Fruit fly (Drosophila melanogaster) whole organism, embryonic: ENCODE results near the gene CG10137.

Experiments
- Adf1 ChIP-seq: fragments of 200-800 bp; sonication (Bioruptor generic); IDR thresholded peaks from 2 replicates; pipeline ENCODE4 v1.3.6; 2022; ENCODE audit warnings: missing biosample characterization, missing genetic modification characterization
- Atf6 ChIP-seq: fragments of 200-800 bp; sonication (Bioruptor generic); IDR thresholded peaks from 2 replicates; pipeline ENCODE4 v1.3.6; 2022; ENCODE audit warnings: missing biosample characterization, missing genetic modification characterization
- CG10147 ChIP-seq: fragments of 200-800 bp; sonication (Bioruptor generic); optimal IDR thresholded peaks from 2 replicates; lab custom pipeline; 2019; ENCODE audit warnings: missing biosample characterization, mild to moderate bottlenecking, missing genetic modification characterization, moderate library complexity
- CG10267 ChIP-seq: fragments of 200-800 bp; sonication (Bioruptor generic); optimal IDR thresholded peaks from 2 replicates; lab custom pipeline; 2018; ENCODE audit warnings: missing biosample characterization, mild to moderate bottlenecking, missing genetic modification characterization, moderate library complexity
- CG11695 ChIP-seq: fragments of 200-800 bp; sonication (Bioruptor generic); IDR thresholded peaks from 3 replicates; pipeline ENCODE4 v1.3.6; 2022; ENCODE audit warnings: missing biosample characterization, missing genetic modification characterization
- CG12744 ChIP-seq: fragments of 200-800 bp; sonication (Bioruptor generic); optimal IDR thresholded peaks from 2 replicates; lab custom pipeline; 2016; ENCODE audit warnings: missing biosample characterization, missing genetic modification characterization
- CG13894 ChIP-seq: fragments of 200-800 bp; sonication (Bioruptor generic); optimal IDR thresholded peaks from 3 replicates; lab custom pipeline; 2018; ENCODE audit warnings: missing biosample characterization, mild to moderate bottlenecking, missing genetic modification characterization, moderate library complexity
- CG18764 ChIP-seq: fragments of 200-800 bp; sonication (Bioruptor generic); optimal IDR thresholded peaks from 3 replicates; lab custom pipeline; 2016; ENCODE audit warnings: missing biosample characterization, missing genetic modification characterization
- CG2116 ChIP-seq: fragments of 200-800 bp; sonication (Bioruptor generic); optimal IDR thresholded peaks from 3 replicates; lab custom pipeline; 2018; ENCODE audit warnings: missing biosample characterization, mild to moderate bottlenecking, missing genetic modification characterization
- CG3281 ChIP-seq: fragments of 200-800 bp; sonication (Bioruptor generic); optimal IDR thresholded peaks from 3 replicates; lab custom pipeline; 2017; ENCODE audit warnings: missing biosample characterization, mild to moderate bottlenecking, missing genetic modification characterization
- CG34376 ChIP-seq: fragments of 200-800 bp; sonication (Bioruptor generic); optimal IDR thresholded peaks from 2 replicates; lab custom pipeline; 2018; ENCODE audit warnings: missing biosample characterization, mild to moderate bottlenecking, missing genetic modification characterization
- CG4854 ChIP-seq: fragments of 200-800 bp; sonication (Bioruptor generic); optimal IDR thresholded peaks from 2 replicates; lab custom pipeline; 2016; ENCODE audit warnings: missing biosample characterization, missing genetic modification characterization, inconsistent platforms
- Dbx ChIP-seq: fragments of 200-800 bp; sonication (Bioruptor generic); IDR thresholded peaks from 3 replicates; pipeline ENCODE4 v1.3.6; 2022; ENCODE audit warnings: missing biosample characterization, missing genetic modification characterization
- Dref ChIP-seq: fragments of 200-800 bp; sonication (Bioruptor generic); IDR thresholded peaks from 2 replicates; pipeline ENCODE4 v1.3.6; 2022; ENCODE audit warnings: missing biosample characterization, missing genetic modification characterization
- Fer3 ChIP-seq: fragments of 200-800 bp; sonication (Bioruptor generic); optimal IDR thresholded peaks from 2 replicates; lab custom pipeline; 2018; ENCODE audit warnings: missing biosample characterization, mild to moderate bottlenecking, missing genetic modification characterization, moderate library complexity
- Jarid2 ChIP-seq: fragments of 200-800 bp; sonication (Bioruptor generic); optimal IDR thresholded peaks from 3 replicates; lab custom pipeline; 2017; ENCODE audit warnings: mild to moderate bottlenecking, missing biosample characterization, missing genetic modification reagents, missing genetic modification characterization
- Med ChIP-seq: fragments of 200-800 bp; sonication (Bioruptor generic); peaks from one replicate; lab custom pipeline; 2016; ENCODE audit warnings: missing biosample characterization, missing genetic modification characterization, mild to moderate bottlenecking, inconsistent platforms, moderate library complexity
- Stat92E ChIP-seq, 3 experiments: fragments of >200 bp in 2 of 3; fragments of 200-800 bp in 1 of 3; sonication (Bioruptor generic) in 1 of 3; optimal IDR thresholded peaks; 2 replicates each; lab custom pipeline; 2017 to 2019; ENCODE audit warnings: missing biosample characterization in 3 of 3, missing genetic modification characterization in 3 of 3, mild to moderate bottlenecking in 1 of 3, moderate library complexity in 1 of 3
- az2 ChIP-seq: fragments of 200-800 bp; sonication (Bioruptor generic); optimal IDR thresholded peaks from 3 replicates; lab custom pipeline; 2016; ENCODE audit warnings: missing biosample characterization, missing genetic modification characterization
- caup ChIP-seq: fragments of 200-800 bp; sonication (Bioruptor generic); optimal IDR thresholded peaks from 3 replicates; lab custom pipeline; 2017; ENCODE audit warnings: missing biosample characterization, mild to moderate bottlenecking, missing genetic modification characterization, moderate library complexity; ENCODE audit not compliant: severe bottlenecking
- chinmo ChIP-seq: fragments of 200-800 bp; sonication (Bioruptor generic); IDR thresholded peaks from 4 replicates; pipeline ENCODE4 v1.3.6; 2022; ENCODE audit warnings: missing biosample characterization, missing genetic modification characterization; ENCODE audit not compliant: partially characterized antibody
- dysf ChIP-seq: fragments of 200-800 bp; sonication (Bioruptor generic); IDR thresholded peaks from 3 replicates; pipeline ENCODE4 v1.3.6; 2022; ENCODE audit warnings: missing biosample characterization, missing genetic modification characterization
- ems ChIP-seq: fragments of 200-800 bp; sonication (Bioruptor generic); optimal IDR thresholded peaks from 3 replicates; lab custom pipeline; 2016; ENCODE audit warnings: missing biosample characterization, missing genetic modification characterization
- eve ChIP-seq, 2 experiments: fragments of >200 bp; optimal IDR thresholded peaks; 2 replicates each; lab custom pipeline; 2017; ENCODE audit warnings: missing biosample characterization in 2 of 2, missing genetic modification characterization in 2 of 2
- exex ChIP-seq: fragments of 200-800 bp; sonication (Bioruptor generic); optimal IDR thresholded peaks from 4 replicates; lab custom pipeline; 2018; ENCODE audit warnings: missing biosample characterization, mild to moderate bottlenecking, missing genetic modification characterization, moderate library complexity
- fru ChIP-seq: fragments of >200 bp; optimal IDR thresholded peaks from 2 replicates; lab custom pipeline; 2017
- grn ChIP-seq: fragments of 200-800 bp; sonication (Bioruptor generic); optimal IDR thresholded peaks from 3 replicates; lab custom pipeline; 2017; ENCODE audit warnings: missing biosample characterization, missing genetic modification characterization
- gro ChIP-seq: fragments of 200-800 bp; sonication (Bioruptor generic); optimal IDR thresholded peaks from 2 replicates; lab custom pipeline; 2016; ENCODE audit warnings: missing biosample characterization, missing genetic modification characterization
- gsb-n ChIP-seq: fragments of 200-800 bp; sonication (Bioruptor generic); optimal IDR thresholded peaks from 3 replicates; lab custom pipeline; 2018; ENCODE audit warnings: missing biosample characterization, mild to moderate bottlenecking, missing genetic modification characterization
- mirr ChIP-seq: fragments of 200-800 bp; sonication (Bioruptor generic); optimal IDR thresholded peaks from 3 replicates; lab custom pipeline; 2018; ENCODE audit warnings: missing biosample characterization, mild to moderate bottlenecking, missing genetic modification characterization
- nom ChIP-seq: fragments of 200-800 bp; sonication (Bioruptor generic); optimal IDR thresholded peaks from 2 replicates; lab custom pipeline; 2017; ENCODE audit warnings: missing biosample characterization, missing genetic modification characterization, mild to moderate bottlenecking, moderate library complexity, missing genetic modification reagents
- odd ChIP-seq: fragments of 200-800 bp; sonication (Bioruptor generic); optimal IDR thresholded peaks from 2 replicates; lab custom pipeline; 2017; ENCODE audit warnings: missing biosample characterization, mild to moderate bottlenecking, missing genetic modification characterization
- otp ChIP-seq: fragments of 200-800 bp; sonication (Bioruptor generic); IDR thresholded peaks from 3 replicates; pipeline ENCODE4, ENCODE4 v1.3.6; 2022; ENCODE audit warnings: missing biosample characterization, missing genetic modification characterization
- sens-2 ChIP-seq: fragments of 200-800 bp; sonication (Bioruptor generic); IDR thresholded peaks from 2 replicates; pipeline ENCODE4 v1.3.6; 2022; ENCODE audit warnings: missing biosample characterization, missing genetic modification characterization
- slp2 ChIP-seq: fragments of 200-800 bp; sonication (Bioruptor generic); optimal IDR thresholded peaks from 2 replicates; lab custom pipeline; 2016; ENCODE audit warnings: missing biosample characterization, missing genetic modification characterization
- sug ChIP-seq: fragments of 200-800 bp; optimal IDR thresholded peaks from 2 replicates; lab custom pipeline; 2019; ENCODE audit warnings: missing biosample characterization, mild to moderate bottlenecking, missing genetic modification characterization, moderate library complexity

The CG10137 gene

dm6 chr2L:19549412-19549811, 22.9 kb downstream of the CG10137 start (continued):
- TF ChIP-seq CG3281 (GFP tag; lab: Kevin White, UChicago), result no peak
- TF ChIP-seq mirr (GFP tag; lab: Kevin White, UChicago), result peak; percentile 40
- TF ChIP-seq odd (GFP tag; lab: Kevin White, UChicago), result peak; percentile 23
- peak; percentile 46; the same call in 1 of the 3 replicates for TF ChIP-seq Dbx
- TF ChIP-seq dysf (GFP tag; lab: Robert Waterston, UW), result 0 out of 3 replicates have a peak, but pooled peaks have one; percentile 23
- no peak for TF ChIP-seq CG10267 (tag; lab: Kevin White, UChicago)
- peak; percentile 47 for TF ChIP-seq caup (GFP tag; lab: Kevin White, UChicago)
- TF ChIP-seq ems (GFP tag; lab: Kevin White, UChicago), result no peak
- no peak for TF ChIP-seq CG11695 (GFP tag; lab: Robert Waterston, UW)
- peak; percentile 81 for TF ChIP-seq Jarid2 (GFP tag; lab: Kevin White, UChicago)
- no peak for TF ChIP-seq CG12744 (GFP tag; lab: Kevin White, UChicago)
- peak; percentile 42; the same call in 1 of the 2 replicates for TF ChIP-seq Atf6 (GFP tag; lab: Robert Waterston, UW)
- peak; percentile 78 for TF ChIP-seq nom (GFP tag; lab: Kevin White, UChicago)
- TF ChIP-seq fru, result no peak
- peak; percentile 5 for TF ChIP-seq CG2116 (GFP tag; lab: Kevin White, UChicago)
- peak; percentile 44; the same call in 1 of the 2 replicates for TF ChIP-seq Adf1 (GFP tag; lab: Robert Waterston, UW)
- no peak for TF ChIP-seq CG18764 (GFP tag; lab: Kevin White, UChicago)
- peak; percentile 55; the same call in 1 of the 3 replicates for TF ChIP-seq otp (GFP tag; lab: Robert Waterston, UW)
- TF ChIP-seq Dref (GFP tag; lab: Robert Waterston, UW), result no peak

dm6 chr2L:19563029-19563980, 36.8 kb downstream of the CG10137 start, which contains the start of gene CG13078:
CG13078 (plus strand) TSS chr2L:19563930.
- TF ChIP-seq otp (GFP tag; lab: Robert Waterston, UW) (no peak), sens-2 (no peak), CG4854 (GFP tag; lab: Kevin White, UChicago) (no peak), Stat92E (GFP tag; optimal IDR thresholded peaks at IDR 0.05; lab: Kevin White, UChicago) (no peak), CG18764 (GFP tag; lab: Kevin White, UChicago) (no peak), CG10147 (GFP tag; lab: Kevin White, UChicago) (no peak), az2 (GFP tag; lab: Kevin White, UChicago) (no peak), CG34376 (GFP tag; lab: Kevin White, UChicago) (peak; percentile 92), gro (GFP tag; lab: Kevin White, UChicago) (peak; percentile 22), chinmo (GFP tag; lab: Robert Waterston, UW) (0 out of 4 replicates have a peak, but pooled peaks have one; percentile 43), Med (no peak), grn (GFP tag; lab: Kevin White, UChicago) (peak; percentile 85), CG13894 (tag; lab: Kevin White, UChicago) (peak; percentile 65), gsb-n (tag; lab: Kevin White, UChicago) (no peak), eve (GFP tag; optimal IDR thresholded peaks at IDR 0.05; lab: Kevin White, UChicago) (no peak), sug (tag; lab: Kevin White, UChicago) (peak; percentile 42), exex (tag; lab: Kevin White, UChicago) (peak; percentile 97), slp2 (no peak), Fer3 (tag; lab: Kevin White, UChicago) (no peak)
